Fruit fly (Drosophila melanogaster): Measurements from ENCODE around the gene CG11586.

The CG11586 gene

dm6 chr3L:4262384-4262783 lies at the start of gene CG11586, which contains the start of gene VhaM9.7-a (continued):
- TF ChIP-seq CG4617 (GFP tag; optimal IDR thresholded peaks at IDR 0.05; ENCODE audit: borderline replicate concordance) (peak; percentile 64), schlank (tag; optimal IDR thresholded peaks at IDR 0.05) (no peak), al (GFP tag; IDR thresholded peaks at IDR 0.05) (no peak), lov (optimal IDR thresholded peaks at IDR 0.05) (no peak), lov (GFP tag; IDR thresholded peaks at IDR 0.05) (no peak), CG8765 (GFP tag; IDR thresholded peaks at IDR 0.05) (no peak), CG3995 (GFP tag; optimal IDR thresholded peaks at IDR 0.05) (no peak), Dref (GFP tag; IDR thresholded peaks at IDR 0.05) (peak; percentile 75), odd (GFP tag; optimal IDR thresholded peaks at IDR 0.05) (no peak), Dip3 (GFP tag; optimal IDR thresholded peaks at IDR 0.05) (no peak), Fer3 (tag; optimal IDR thresholded peaks at IDR 0.05) (no peak), CG4730 (GFP tag; IDR thresholded peaks at IDR 0.05) (no peak), CG13123 (GFP tag; optimal IDR thresholded peaks at IDR 0.05) (no peak), Fer2 (tag; optimal IDR thresholded peaks at IDR 0.05) (no peak), NC2β (GFP tag; optimal IDR thresholded peaks at IDR 0.05) (no peak), jing (GFP tag; optimal IDR thresholded peaks at IDR 0.05) (no peak), gcm (GFP tag; optimal IDR thresholded peaks at IDR 0.05) (no peak), prd (optimal IDR thresholded peaks at IDR 0.05) (no peak), prd (GFP tag; IDR thresholded peaks at IDR 0.05) (no peak), nerfin-2 (GFP tag; IDR thresholded peaks at IDR 0.05; ENCODE audit: partially characterized antibody) (no peak; the same call in 1 of the 2 replicates), cato (GFP tag; optimal IDR thresholded peaks at IDR 0.05; ENCODE audit: borderline replicate concordance) (no peak), CG3281 (GFP tag; optimal IDR thresholded peaks at IDR 0.05) (no peak), CG15269 (tag; optimal IDR thresholded peaks at IDR 0.05) (no peak), CG2116 (GFP tag; optimal IDR thresholded peaks at IDR 0.05) (peak; percentile 88), Sox102F (GFP tag; optimal IDR thresholded peaks at IDR 0.05) (no peak), CG17186 (GFP tag; optimal IDR thresholded peaks at IDR 0.05) (no peak), CG13775 (GFP tag; optimal IDR thresholded peaks at IDR 0.05) (peak; percentile 49), Ptx1 (GFP tag; IDR thresholded peaks at IDR 0.05) (no peak), HLH54F (GFP tag; optimal IDR thresholded peaks at IDR 0.05) (no peak), CG11085 (GFP tag; IDR thresholded peaks at IDR 0.05) (no peak), hkb (optimal IDR thresholded peaks at IDR 0.05) (no peak), hkb (GFP tag; IDR thresholded peaks at IDR 0.05) (no peak), CG10565 (GFP tag; optimal IDR thresholded peaks at IDR 0.05) (no peak), CG1792 (GFP tag; optimal IDR thresholded peaks at IDR 0.05) (no peak), CG31388 (GFP tag; optimal IDR thresholded peaks at IDR 0.05) (peak; percentile 13), Bdp1 (GFP tag; optimal IDR thresholded peaks at IDR 0.05) (no peak), Camta (GFP tag; optimal IDR thresholded peaks at IDR 0.05) (no peak), CG9727 (GFP tag; optimal IDR thresholded peaks at IDR 0.05) (peak; percentile 21), Hr3 (GFP tag; optimal IDR thresholded peaks at IDR 0.05) (peak; percentile 8), CG34422 (GFP tag; IDR thresholded peaks at IDR 0.05) (no peak), da (GFP tag; optimal IDR thresholded peaks at IDR 0.05) (no peak), CG14710 (tag; optimal IDR thresholded peaks at IDR 0.05) (peak; percentile 76), ap (GFP tag; IDR thresholded peaks at IDR 0.05) (no peak), usp (GFP tag; optimal IDR thresholded peaks at IDR 0.05) (no peak), CG16863 (GFP tag; optimal IDR thresholded peaks at IDR 0.05) (no peak), grn (GFP tag; optimal IDR thresholded peaks at IDR 0.05) (no peak), Hr78 (GFP tag; optimal IDR thresholded peaks at IDR 0.05) (no peak), Elba2 (GFP tag; optimal IDR thresholded peaks at IDR 0.05) (no peak), sens-2 (GFP tag; IDR thresholded peaks at IDR 0.05) (no peak), CG14667 (GFP tag; IDR thresholded peaks at IDR 0.05) (no peak), C15 (GFP tag; IDR thresholded peaks at IDR 0.05) (no peak), GATAe (GFP tag; conservative IDR thresholded peaks at IDR 0.05) (no peak), Hmr (GFP tag; optimal IDR thresholded peaks at IDR 0.05) (peak; percentile 25)

Measured in whole organism, embryonic.